Worm (Caenorhabditis elegans): Measurements from ENCODE around the gene ZC513.3.
A peak's percentile ranks its signal among the peaks of the same experiment; 100 is the strongest.

ZC513.3 gene

ce11 chrV:8046706-8047105 is at the start of gene ZC513.3:
Gene ZC513.3, plus strand, starts transcription at chrV:8047006.
- no peak for TF ChIP-seq skn-1 (tag; optimal IDR thresholded peaks at IDR 0.05)
- TF ChIP-seq nhr-77 (tag; optimal IDR thresholded peaks at IDR 0.05): no peak
- TF ChIP-seq nhr-6 (tag; optimal IDR thresholded peaks at IDR 0.05): no peak
- no peak for TF ChIP-seq ces-1 (GFP tag; optimal IDR thresholded peaks at IDR 0.05)
- TF ChIP-seq nhr-25 (tag; optimal IDR thresholded peaks at IDR 0.05; ENCODE audit: borderline replicate concordance, insufficient read depth): no peak
- TF ChIP-seq unc-62 (GFP tag; optimal IDR thresholded peaks at IDR 0.05 in 1 of 2): no peak
- no peak for TF ChIP-seq unc-62 (tag; optimal IDR thresholded peaks at IDR 0.05)
- no peak for TF ChIP-seq duxl-1 (tag; optimal IDR thresholded peaks at IDR 0.05; ENCODE audit: poor library complexity)
- TF ChIP-seq ceh-62 (tag; optimal IDR thresholded peaks at IDR 0.05): no peak
- TF ChIP-seq pha-4 (GFP tag; IDR thresholded peaks at IDR 0.05): no peak
- no peak for TF ChIP-seq pha-4 (tag; optimal IDR thresholded peaks at IDR 0.05)
- TF ChIP-seq F37D6.2 (tag; optimal IDR thresholded peaks at IDR 0.05): no peak
- TF ChIP-seq hif-1 (tag; optimal IDR thresholded peaks at IDR 0.05): no peak
- no peak for TF ChIP-seq nhr-42 (GFP tag; IDR thresholded peaks at IDR 0.05)
- TF ChIP-seq fos-1 (tag; optimal IDR thresholded peaks at IDR 0.05): no peak
- TF ChIP-seq egl-43 (GFP tag; IDR thresholded peaks at IDR 0.05): no peak
- no peak for TF ChIP-seq mes-2 (tag; optimal IDR thresholded peaks at IDR 0.05; ENCODE audit: poor library complexity, severe bottlenecking)
- no peak for TF ChIP-seq spr-3 (GFP tag; optimal IDR thresholded peaks at IDR 0.05)

- TF ChIP-seq hmg-1.1 (GFP tag; IDR thresholded peaks at IDR 0.05) (peak; percentile 85), Y48G9A.11 (GFP tag; IDR thresholded peaks at IDR 0.05) (no peak), T26A8.4 (GFP tag; IDR thresholded peaks at IDR 0.05) (0 out of 2 replicates have a peak, but pooled peaks have one; percentile 39), gei-8 (GFP tag; optimal IDR thresholded peaks at IDR 0.05) (peak; percentile 86), Y5F2A.4 (GFP tag; optimal IDR thresholded peaks at IDR 0.05) (no peak), mep-1 (tag; optimal IDR thresholded peaks at IDR 0.05) (peak; percentile 84), nhr-48 (tag; optimal IDR thresholded peaks at IDR 0.05) (peak; percentile 86), mdl-1 (tag; optimal IDR thresholded peaks at IDR 0.05) (peak in 1 of 2 experiments; percentile 86), dpl-1 (GFP tag; optimal IDR thresholded peaks at IDR 0.05) (peak; percentile 39), mxl-3 (GFP tag; optimal IDR thresholded peaks at IDR 0.05) (peak; percentile 75), ceh-82 (tag; optimal IDR thresholded peaks at IDR 0.05) (no peak), F37D6.2 (tag; optimal IDR thresholded peaks at IDR 0.05) (peak; percentile 34), nhr-41 (GFP tag; IDR thresholded peaks at IDR 0.05) (peak; percentile 9; the same call in 1 of the 2 replicates), lin-29 (GFP tag; IDR thresholded peaks at IDR 0.05) (no peak), lsy-2 (tag; optimal IDR thresholded peaks at IDR 0.05) (peak; percentile 29 to 79), dve-1 (tag; optimal IDR thresholded peaks at IDR 0.05; ENCODE audit: insufficient read depth) (peak; percentile 73), nhr-28 (tag; optimal IDR thresholded peaks at IDR 0.05) (peak; percentile 85), madf-9 (GFP tag; conservative IDR thresholded peaks at IDR 0.05) (peak; percentile 40; the same call in 1 of the 2 replicates), ZK546.5 (tag; optimal IDR thresholded peaks at IDR 0.05) (no peak), mes-2 (tag; optimal IDR thresholded peaks at IDR 0.05; ENCODE audit: poor library complexity, severe bottlenecking) (peak; percentile 42), fkh-10 (GFP tag; optimal IDR thresholded peaks at IDR 0.05) (peak; percentile 39), ctbp-1 (GFP tag; IDR thresholded peaks at IDR 0.05) (peak; percentile 83), hif-1 (tag; optimal IDR thresholded peaks at IDR 0.05) (peak in 1 of 2 experiments; percentile 78), ceh-28 (tag; optimal IDR thresholded peaks at IDR 0.05) (no peak), ama-1 (optimal IDR thresholded peaks at IDR 0.05) (no peak), hlh-11 (tag; optimal IDR thresholded peaks at IDR 0.05) (peak; percentile 97), nhr-11 (tag; optimal IDR thresholded peaks at IDR 0.05) (peak; percentile 58), fos-1 (tag; optimal IDR thresholded peaks at IDR 0.05) (no peak), daf-16 (GFP tag; optimal IDR thresholded peaks at IDR 0.05) (peak in 1 of 2 experiments; percentile 75), daf-16 (tag; optimal IDR thresholded peaks at IDR 0.05) (peak; percentile 87), jun-1 (tag; optimal IDR thresholded peaks at IDR 0.05) (peak; percentile 46), mdt-29 (GFP tag; IDR thresholded peaks at IDR 0.05) (no peak), pqm-1 (tag; optimal IDR thresholded peaks at IDR 0.05) (peak; percentile 63), unc-62 (GFP tag; optimal IDR thresholded peaks at IDR 0.05 in 1 of 2) (peak in 1 of 2 experiments; percentile 99), unc-62 (tag; optimal IDR thresholded peaks at IDR 0.05) (peak; percentile 37), aha-1 (tag) (peak; percentile 99), zip-2 (tag; optimal IDR thresholded peaks at IDR 0.05) (no peak), nhr-77 (tag; optimal IDR thresholded peaks at IDR 0.05) (peak; percentile 76)
Measured at ce11 chrV:8000929-8001513, 45.8 kb upstream of the ZC513.3 start, which contains the start of gene Y97E10AR.1. Gene Y97E10AR.1, plus strand, starts transcription at chrV:8001463.
